Fruit fly (Drosophila melanogaster) whole organism, pupa: ENCODE measurements around the gene CG15019.

Source experiments
- CG10348 ChIP-seq: fragments of 200-800 bp; sonication (Bioruptor generic); IDR thresholded peaks from 2 replicates; pipeline ENCODE4 v1.3.6; 2022; ENCODE audit warnings: missing biosample characterization, missing genetic modification characterization
- CG14655 ChIP-seq: fragments of 200-800 bp; sonication (Bioruptor generic); optimal IDR thresholded peaks from 3 replicates; lab custom pipeline; 2017; ENCODE audit warnings: mild to moderate bottlenecking, missing biosample characterization, missing genetic modification reagents, missing genetic modification characterization
- CG15710 ChIP-seq: fragments of 200-800 bp; sonication (Bioruptor generic); optimal IDR thresholded peaks from 2 replicates; lab custom pipeline; 2018; ENCODE audit warnings: missing biosample characterization, mild to moderate bottlenecking, missing genetic modification characterization, moderate library complexity
- CG32121 ChIP-seq: fragments of 200-800 bp; sonication (Bioruptor generic); IDR thresholded peaks from 2 replicates; pipeline ENCODE4 v1.3.6; 2022; ENCODE audit warnings: missing biosample characterization, missing genetic modification characterization
- CG34367 ChIP-seq: fragments of 200-800 bp; sonication (Bioruptor generic); optimal IDR thresholded peaks from 2 replicates; lab custom pipeline; 2018; ENCODE audit warnings: missing biosample characterization, mild to moderate bottlenecking, missing genetic modification characterization
- CG4496 ChIP-seq: fragments of 200-800 bp; sonication (Bioruptor generic); IDR thresholded peaks from 3 replicates; pipeline ENCODE4 v1.3.6; 2022; ENCODE audit warnings: missing biosample characterization, missing genetic modification characterization
- CG8159 ChIP-seq: fragments of 200-800 bp; sonication (Bioruptor generic); optimal IDR thresholded peaks from 3 replicates; lab custom pipeline; 2018; ENCODE audit warnings: missing biosample characterization, mild to moderate bottlenecking, missing genetic modification characterization, moderate library complexity
- CG8301 ChIP-seq: fragments of 200-800 bp; sonication (Bioruptor generic); optimal IDR thresholded peaks from 2 replicates; lab custom pipeline; 2018; ENCODE audit warnings: missing biosample characterization, mild to moderate bottlenecking, missing genetic modification characterization
- CG9948 ChIP-seq: fragments of 200-800 bp; sonication (Bioruptor generic); optimal IDR thresholded peaks from 2 replicates; lab custom pipeline; 2018; ENCODE audit warnings: missing biosample characterization, mild to moderate bottlenecking, missing genetic modification characterization, moderate library complexity
- D1 ChIP-seq: fragments of 200-800 bp; sonication (Bioruptor generic); optimal IDR thresholded peaks from 2 replicates; lab custom pipeline; 2018; ENCODE audit warnings: missing biosample characterization, mild to moderate bottlenecking, missing genetic modification characterization, moderate library complexity
- EcR ChIP-seq: fragments of 200-800 bp; sonication (Bioruptor generic); optimal IDR thresholded peaks from 3 replicates; lab custom pipeline; 2019; ENCODE audit warnings: missing biosample characterization, missing genetic modification characterization, mild to moderate bottlenecking, moderate library complexity, missing genetic modification reagents
- Ets98B ChIP-seq: fragments of 200-800 bp; sonication (Bioruptor generic); IDR thresholded peaks from 2 replicates; pipeline ENCODE4 v1.3.6; 2022; ENCODE audit warnings: missing biosample characterization, missing genetic modification characterization
- fd96Ca ChIP-seq: fragments of 200-800 bp; sonication (Bioruptor generic); IDR thresholded peaks from 3 replicates; pipeline ENCODE4 v1.3.6; 2022; ENCODE audit warnings: missing biosample characterization, missing genetic modification characterization
- gl ChIP-seq: fragments of 200-800 bp; sonication (Bioruptor generic); optimal IDR thresholded peaks from 2 replicates; lab custom pipeline; 2018; ENCODE audit warnings: missing biosample characterization, mild to moderate bottlenecking, missing genetic modification characterization

dm6 chr3L:4414579-4414978, 8.7 kb upstream of the CG15019 start:
- TF ChIP-seq CG14655 (GFP tag; lab: Kevin White, UChicago): no peak
- no peak for TF ChIP-seq CG32121 (GFP tag; lab: Robert Waterston, UW)
- no peak for TF ChIP-seq EcR (GFP tag; lab: Kevin White, UChicago)
- no peak for TF ChIP-seq CG9948 (tag; lab: Kevin White, UChicago)
- no peak for TF ChIP-seq CG8301
- TF ChIP-seq CG34367: no peak
- TF ChIP-seq CG15710: no peak
- no peak for TF ChIP-seq CG10348 (GFP tag; lab: Robert Waterston, UW)
- TF ChIP-seq CG8159 (tag; lab: Kevin White, UChicago): no peak
- TF ChIP-seq Ets98B (GFP tag; lab: Robert Waterston, UW): no peak
- TF ChIP-seq CG4496 (GFP tag; lab: Robert Waterston, UW): no peak
- no peak for TF ChIP-seq fd96Ca (GFP tag; lab: Robert Waterston, UW)
- TF ChIP-seq D1: no peak
- TF ChIP-seq gl (tag; lab: Kevin White, UChicago): no peak
